Worm (Caenorhabditis elegans) whole organism, young adult: ENCODE data around the gene glb-23.

Experiments used
- C17E4.6 ChIP-seq: fragments of 200-800 bp; sonication (Bioruptor generic); IDR thresholded peaks from 2 replicates; pipeline ENCODE4 v1.3.6; 2022; ENCODE audit warnings: missing genetic modification reagents, missing genetic modification characterization, missing compliant biosample characterization
- F10E7.11 ChIP-seq: sonication (generic microtip); optimal IDR thresholded peaks from 2 replicates; lab custom pipeline; 2017; ENCODE audit warnings: mild to moderate bottlenecking, missing genetic modification characterization, moderate library complexity, missing compliant biosample characterization
- F52B5.7 ChIP-seq: sonication (generic microtip); optimal IDR thresholded peaks from 2 replicates; lab custom pipeline; 2016; ENCODE audit warnings: mild to moderate bottlenecking, missing genetic modification characterization, missing compliant biosample characterization
- F57C9.4 ChIP-seq: sonication (generic microtip); optimal IDR thresholded peaks from 2 replicates; lab custom pipeline; 2017; ENCODE audit warnings: mild to moderate bottlenecking, missing genetic modification characterization, missing compliant biosample characterization
- K11D2.4 ChIP-seq: fragments of 200-800 bp; sonication (Bioruptor generic); IDR thresholded peaks from 2 replicates; pipeline ENCODE4 v1.3.6; 2022; ENCODE audit warnings: missing genetic modification reagents, missing genetic modification characterization, missing compliant biosample characterization
- K12H6.12 ChIP-seq: fragments of 200-800 bp; sonication (Bioruptor generic); optimal IDR thresholded peaks from 2 replicates; lab custom pipeline; 2018; ENCODE audit warnings: mild to moderate bottlenecking, missing genetic modification characterization, missing compliant biosample characterization
- T07F8.4 ChIP-seq: sonication (generic microtip); optimal IDR thresholded peaks from 2 replicates; lab custom pipeline; 2016; ENCODE audit warnings: mild to moderate bottlenecking, missing genetic modification characterization, moderate library complexity, missing compliant biosample characterization
- Y53F4B.3 ChIP-seq: fragments of 200-800 bp; sonication (Bioruptor generic); IDR thresholded peaks from 2 replicates; pipeline ENCODE4 v1.3.6; 2022; ENCODE audit warnings: missing genetic modification reagents, missing genetic modification characterization, missing compliant biosample characterization
- ZK185.1 ChIP-seq: sonication (generic microtip); optimal IDR thresholded peaks from 2 replicates; lab custom pipeline; 2016; ENCODE audit warnings: mild to moderate bottlenecking, missing genetic modification characterization, missing compliant biosample characterization; ENCODE audit not compliant: poor library complexity, severe bottlenecking
- atf-7 ChIP-seq: sonication (generic microtip); optimal IDR thresholded peaks from 2 replicates; lab custom pipeline; 2017; ENCODE audit warnings: mild to moderate bottlenecking, missing genetic modification characterization, missing compliant biosample characterization
- athp-1 ChIP-seq: sonication (generic microtip); optimal IDR thresholded peaks from 2 replicates; lab custom pipeline; 2017; ENCODE audit warnings: mild to moderate bottlenecking, missing genetic modification characterization, missing compliant biosample characterization
- ceh-27 ChIP-seq: fragments of 200-800 bp; sonication (Bioruptor generic); optimal IDR thresholded peaks from 2 replicates; lab custom pipeline; 2018; ENCODE audit warnings: mild to moderate bottlenecking, missing genetic modification characterization, moderate library complexity, missing compliant biosample characterization
- ceh-40 ChIP-seq: fragments of 200-800 bp; sonication (Bioruptor generic); IDR thresholded peaks from 2 replicates; pipeline ENCODE4 v1.3.6; 2022; ENCODE audit warnings: missing genetic modification characterization, missing compliant biosample characterization
- ceh-91 ChIP-seq: fragments of 200-800 bp; sonication (Bioruptor generic); IDR thresholded peaks from 2 replicates; pipeline ENCODE4 v1.3.6; 2022; ENCODE audit warnings: missing genetic modification reagents, missing genetic modification characterization, missing compliant biosample characterization
- chd-7 ChIP-seq: sonication (generic microtip); optimal IDR thresholded peaks from 2 replicates; lab custom pipeline; 2016; ENCODE audit warnings: mild to moderate bottlenecking, missing genetic modification characterization, moderate library complexity, missing compliant biosample characterization
- dox-1 ChIP-seq: fragments of 200-800 bp; sonication (Bioruptor generic); IDR thresholded peaks from 2 replicates; pipeline ENCODE4 v1.3.6; 2022; ENCODE audit warnings: missing genetic modification reagents, missing genetic modification characterization, missing compliant biosample characterization
- dpl-1 ChIP-seq: fragments of 150-350 bp; optimal IDR thresholded peaks from 2 replicates; lab custom pipeline; 2014; ENCODE audit warnings: missing biosample characterization, missing genetic modification reagents, missing genetic modification characterization
- egl-44 ChIP-seq: fragments of 200-800 bp; sonication (Bioruptor generic); IDR thresholded peaks from 2 replicates; pipeline ENCODE4 v1.3.6; 2022; ENCODE audit warnings: missing genetic modification reagents, missing genetic modification characterization, missing compliant biosample characterization
- ets-4 ChIP-seq: fragments of 200-800 bp; sonication (Bioruptor generic); optimal IDR thresholded peaks from 2 replicates; lab custom pipeline; 2018; ENCODE audit warnings: mild to moderate bottlenecking, missing genetic modification characterization, missing compliant biosample characterization
- lag-1 ChIP-seq: fragments of 200-800 bp; sonication (Bioruptor generic); IDR thresholded peaks from 2 replicates; pipeline ENCODE4 v1.3.6; 2022; ENCODE audit warnings: missing genetic modification reagents, missing genetic modification characterization, missing compliant biosample characterization
- let-526 ChIP-seq: fragments of 200-800 bp; sonication (Bioruptor generic); IDR thresholded peaks from 2 replicates; pipeline ENCODE4 v1.3.6; 2022; ENCODE audit warnings: missing genetic modification reagents, missing genetic modification characterization, missing compliant biosample characterization
- let-607 ChIP-seq, 2 experiments: fragments of 200-800 bp in 1 of 2; sonication (Bioruptor generic) in 1 of 2; sonication (generic microtip) in 1 of 2; optimal IDR thresholded peaks; 2 replicates each; lab custom pipeline; 2016 to 2018; ENCODE audit warnings: mild to moderate bottlenecking in 2 of 2, missing compliant biosample characterization in 2 of 2, missing genetic modification characterization in 2 of 2, moderate library complexity in 2 of 2, missing genotype in 1 of 2
- lin-40 ChIP-seq: sonication (generic microtip); optimal IDR thresholded peaks from 2 replicates; lab custom pipeline; 2016; ENCODE audit warnings: missing genetic modification characterization, mild to moderate bottlenecking, missing compliant biosample characterization, missing genotype, missing genetic modification reagents
- lin-54 ChIP-seq: fragments of 200-800 bp; sonication (Bioruptor generic); optimal IDR thresholded peaks from 2 replicates; lab custom pipeline; 2018; ENCODE audit warnings: mild to moderate bottlenecking, missing genetic modification characterization, missing compliant biosample characterization
- lsy-27 ChIP-seq: sonication (generic microtip); optimal IDR thresholded peaks from 2 replicates; lab custom pipeline; 2017; ENCODE audit warnings: missing genetic modification characterization, mild to moderate bottlenecking, missing compliant biosample characterization, antibody characterized with exemption, missing genotype, borderline replicate concordance; ENCODE audit not compliant: insufficient read depth
- madf-10 ChIP-seq: sonication (generic microtip); optimal IDR thresholded peaks from 2 replicates; lab custom pipeline; 2016; ENCODE audit warnings: mild to moderate bottlenecking, missing genetic modification characterization, missing compliant biosample characterization
- mxl-1 ChIP-seq: sonication (generic microtip); optimal IDR thresholded peaks from 2 replicates; lab custom pipeline; 2016; ENCODE audit warnings: missing genetic modification characterization, missing compliant biosample characterization
- nhr-80 ChIP-seq: sonication (generic microtip); optimal IDR thresholded peaks from 2 replicates; lab custom pipeline; 2016; ENCODE audit warnings: missing genetic modification characterization, missing compliant biosample characterization
- pha-4 ChIP-seq: fragments of 150-350 bp; sonication (generic microtip); optimal IDR thresholded peaks from 2 replicates; lab custom pipeline; 2014; ENCODE audit warnings: missing biosample characterization, missing genetic modification reagents, missing genetic modification characterization
- rcor-1 ChIP-seq: fragments of 200-800 bp; sonication (Bioruptor generic); IDR thresholded peaks from 2 replicates; pipeline ENCODE4 v1.3.6; 2022; ENCODE audit warnings: missing genetic modification reagents, missing genetic modification characterization, missing compliant biosample characterization
- rec-8 ChIP-seq, 2 experiments: sonication (generic microtip); optimal IDR thresholded peaks; 2 replicates each; lab custom pipeline; 2016; ENCODE audit warnings: mild to moderate bottlenecking in 2 of 2, missing genetic modification characterization in 2 of 2, missing genetic modification reagents in 2 of 2, missing genotype in 2 of 2, missing biosample characterization in 1 of 2, missing compliant biosample characterization in 1 of 2, moderate library complexity in 1 of 2
- repo-1 ChIP-seq: sonication (generic microtip); optimal IDR thresholded peaks from 2 replicates; lab custom pipeline; 2017; ENCODE audit warnings: mild to moderate bottlenecking, missing genetic modification characterization, missing compliant biosample characterization
- snpc-4 ChIP-seq, 5 experiments: fragments of 150-350 bp in 1 of 5; sonication (generic microtip) in 4 of 5; optimal IDR thresholded peaks; 2 replicates each; lab custom pipeline; 2014 to 2018; ENCODE audit warnings: missing genetic modification characterization in 5 of 5, missing biosample characterization in 3 of 5, antibody characterized with exemption in 2 of 5, mild to moderate bottlenecking in 2 of 5, missing compliant biosample characterization in 2 of 5, missing genotype in 2 of 5, moderate library complexity in 2 of 5, missing genetic modification reagents in 1 of 5
- tbp1 ChIP-seq: fragments of 200-800 bp; sonication (Bioruptor generic); optimal IDR thresholded peaks from 2 replicates; lab custom pipeline; 2018; ENCODE audit warnings: mild to moderate bottlenecking, missing genetic modification characterization, missing compliant biosample characterization
- tlf-1 ChIP-seq: fragments of 200-800 bp; sonication (Bioruptor generic); optimal IDR thresholded peaks from 2 replicates; lab custom pipeline; 2018; ENCODE audit warnings: mild to moderate bottlenecking, missing genetic modification characterization, missing compliant biosample characterization
- unc-62 ChIP-seq: fragments of 150-350 bp; optimal IDR thresholded peaks from 2 replicates; lab custom pipeline; 2014; ENCODE audit warnings: missing biosample characterization, missing genetic modification reagents, missing genetic modification characterization
- zfh-2 ChIP-seq: fragments of 200-800 bp; sonication (Bioruptor generic); conservative IDR thresholded peaks from 2 replicates; pipeline ENCODE4 v1.3.6; 2022; ENCODE audit warnings: missing genetic modification reagents, missing genetic modification characterization, missing compliant biosample characterization
- zim-3 ChIP-seq: sonication (generic microtip); optimal IDR thresholded peaks from 2 replicates; lab custom pipeline; 2017; ENCODE audit warnings: mild to moderate bottlenecking, missing genetic modification characterization, moderate library complexity, missing compliant biosample characterization
- ztf-22 ChIP-seq: fragments of 200-800 bp; sonication (Bioruptor generic); optimal IDR thresholded peaks from 2 replicates; lab custom pipeline; 2018; ENCODE audit warnings: mild to moderate bottlenecking, missing genetic modification characterization, moderate library complexity, missing compliant biosample characterization
- ztf-26 ChIP-seq: sonication (generic microtip); optimal IDR thresholded peaks from 2 replicates; lab custom pipeline; 2017; ENCODE audit warnings: missing genetic modification characterization, missing compliant biosample characterization
- ztf-3 ChIP-seq: fragments of 200-800 bp; sonication (Bioruptor generic); optimal IDR thresholded peaks from 2 replicates; lab custom pipeline; 2018; ENCODE audit warnings: mild to moderate bottlenecking, missing genetic modification characterization, missing compliant biosample characterization

The glb-23 gene

DNA sequence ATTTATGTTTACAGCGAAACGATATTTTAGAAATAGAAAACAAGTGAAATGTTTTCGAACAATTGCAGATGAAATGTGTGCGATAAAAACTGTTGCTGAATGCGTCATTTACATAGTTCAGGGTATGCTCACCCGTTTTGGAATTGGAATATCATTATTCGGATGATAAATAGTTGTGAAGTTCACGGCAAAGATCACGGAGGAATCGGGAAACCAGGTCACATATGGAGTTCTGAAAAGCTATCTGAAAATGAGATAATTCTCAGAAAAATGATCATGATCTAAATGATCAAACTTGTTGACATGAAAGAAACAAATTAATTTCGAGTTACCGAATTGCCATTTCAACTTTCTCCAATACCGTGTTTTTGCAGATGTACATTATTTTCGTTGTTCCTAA lies 23.6 kb downstream of the glb-23 start, which contains the start of gene best-16 (continued):
- no peak for TF ChIP-seq repo-1 (tag; lab: Kevin White, UChicago)
- no peak for TF ChIP-seq zim-3 (tag; lab: Kevin White, UChicago)
- no peak for TF ChIP-seq T07F8.4
- TF ChIP-seq C17E4.6 (GFP tag; lab: Robert Waterston, UW) = no peak

- TF ChIP-seq F10E7.11 (tag; lab: Kevin White, UChicago) (no peak), ztf-3 (GFP tag; lab: Kevin White, UChicago) (no peak), rcor-1 (GFP tag; lab: Robert Waterston, UW) (no peak), tbp1 (GFP tag; lab: Kevin White, UChicago) (no peak), tlf-1 (GFP tag; lab: Kevin White, UChicago) (no peak), lag-1 (no peak), chd-7 (tag; lab: Kevin White, UChicago) (no peak), zfh-2 (no peak), rec-8 (tag; optimal IDR thresholded peaks at IDR 0.05; lab: Kevin White, UChicago) (no peak), mxl-1 (tag; lab: Kevin White, UChicago) (no peak), F57C9.4 (no peak)
These were observed 27.6 kb downstream of the glb-23 start, which contains the start of gene R13A1.5 for ce11 chrIV:7191745-7192144. TSS of gene R13A1.5 (minus strand) at chrIV:7191845.

DNA sequence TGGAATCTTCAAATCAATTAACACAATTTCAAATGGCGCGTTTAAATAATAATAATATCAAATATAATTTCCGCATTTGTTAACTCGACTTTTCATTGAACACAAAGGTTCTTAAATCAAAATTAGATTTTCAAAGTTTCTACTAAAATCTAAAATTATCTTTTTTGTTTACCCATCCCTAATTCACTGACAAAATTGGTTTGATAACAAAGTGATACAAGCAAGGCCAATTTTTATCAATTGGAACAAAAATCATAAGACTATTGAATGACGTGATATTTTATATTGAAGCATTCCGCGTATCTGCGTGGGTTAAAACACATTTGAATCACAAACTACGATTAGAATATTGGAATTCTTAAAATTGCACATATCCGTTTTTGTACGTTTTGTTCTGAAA lies 28.9 kb downstream of the glb-23 start:
- no peak for TF ChIP-seq K11D2.4
- peak; percentile 34 for TF ChIP-seq ztf-26
- TF ChIP-seq dpl-1 (GFP tag; lab: Kevin White, UChicago) = no peak
- peak; percentile 76 for TF ChIP-seq nhr-80
- peak; percentile 57 for TF ChIP-seq atf-7 (tag; lab: Kevin White, UChicago)
- TF ChIP-seq ZK185.1 = peak; percentile 1

- TF ChIP-seq lin-40 (tag; lab: Kevin White, UChicago) (peak; percentile 63), ztf-26 (peak; percentile 31), K12H6.12 (tag; lab: Kevin White, UChicago) (no peak), ceh-27 (GFP tag; lab: Kevin White, UChicago) (no peak), F52B5.7 (tag; lab: Kevin White, UChicago) (no peak), lsy-27 (tag; lab: Kevin White, UChicago) (no peak), ztf-3 (GFP tag; lab: Kevin White, UChicago) (no peak), ceh-91 (GFP tag; lab: Robert Waterston, UW) (no peak), unc-62 (GFP tag; lab: Kevin White, UChicago) (peak; percentile 81), snpc-4 (GFP tag; optimal IDR thresholded peaks at IDR 0.05; lab: Kevin White, UChicago) (no peak), snpc-4 (tag; optimal IDR thresholded peaks at IDR 0.05; lab: Kevin White, UChicago) (peak in 2 of 4 experiments; percentile 4 to 8), dox-1 (GFP tag; lab: Robert Waterston, UW) (peak; percentile 54; the same call in 1 of the 2 replicates), let-526 (GFP tag; lab: Robert Waterston, UW) (no peak), athp-1 (tag; lab: Kevin White, UChicago) (no peak), ets-4 (peak; percentile 70), Y53F4B.3 (GFP tag; lab: Robert Waterston, UW) (no peak), pha-4 (tag; lab: Kevin White, UChicago) (peak; percentile 80), ceh-40 (no peak), lin-54 (GFP tag; lab: Kevin White, UChicago) (peak; percentile 11), egl-44 (0 out of 2 replicates have a peak, but pooled peaks have one; percentile 22), ztf-22 (GFP tag; lab: Kevin White, UChicago) (peak; percentile 54), nhr-80 (peak; percentile 96), tlf-1 (GFP tag; lab: Kevin White, UChicago) (no peak), madf-10 (peak; percentile 13), ZK185.1 (peak; percentile 7), let-607 (tag; optimal IDR thresholded peaks at IDR 0.05; lab: Kevin White, UChicago) (peak; percentile 27 to 65), tbp1 (GFP tag; lab: Kevin White, UChicago) (peak; percentile 53)
These were observed 30.5 kb downstream of the glb-23 start, which contains the start of gene srlf-7 for ce11 chrIV:7188528-7189422. TSS of gene srlf-7 (plus strand) at chrIV:7189287.
